Fruit fly (Drosophila melanogaster): ENCODE measurements around the gene GstD9.
A peak's percentile ranks its signal among the peaks of the same experiment; 100 is the strongest.

The GstD9 gene

dm6 chr3R:12361962-12362497 is 5.3 kb downstream of the GstD9 start (continued):
- TF ChIP-seq sna (GFP tag; IDR thresholded peaks at IDR 0.05; ENCODE audit: partially characterized antibody) (no peak), Bgb (GFP tag; IDR thresholded peaks at IDR 0.05; ENCODE audit: partially characterized antibody) (no peak), inv (GFP tag; IDR thresholded peaks at IDR 0.05; ENCODE audit: partially characterized antibody) (no peak), cas (GFP tag; IDR thresholded peaks at IDR 0.05) (no peak), Blimp-1 (GFP tag; optimal IDR thresholded peaks at IDR 0.05) (peak; percentile 97), vnd (GFP tag; IDR thresholded peaks at IDR 0.05; ENCODE audit: partially characterized antibody) (no peak), oc (tag; optimal IDR thresholded peaks at IDR 0.05) (peak; percentile 32), CG17328 (GFP tag; IDR thresholded peaks at IDR 0.05) (no peak), sim (GFP tag; IDR thresholded peaks at IDR 0.05) (no peak), knrl (GFP tag; IDR thresholded peaks at IDR 0.05; ENCODE audit: partially characterized antibody) (no peak), abd-A (tag; optimal IDR thresholded peaks at IDR 0.05) (peak; percentile 33), CG3163 (GFP tag; optimal IDR thresholded peaks at IDR 0.05) (no peak), sd (tag; optimal IDR thresholded peaks at IDR 0.05) (peak; percentile 18)

- TF ChIP-seq row (GFP tag; IDR thresholded peaks at IDR 0.05): 0 out of 3 replicates have a peak, but pooled peaks have one; percentile 5
- TF ChIP-seq gce (GFP tag; IDR thresholded peaks at IDR 0.05): 0 out of 3 replicates have a peak, but pooled peaks have one; percentile 15
- TF ChIP-seq CG30431 (GFP tag; optimal IDR thresholded peaks at IDR 0.05): no peak
- TF ChIP-seq sd (tag; optimal IDR thresholded peaks at IDR 0.05): peak; percentile 80
- no peak for TF ChIP-seq tin (GFP tag; optimal IDR thresholded peaks at IDR 0.05)
- peak; percentile 24; the same call in 1 of the 2 replicates for TF ChIP-seq CG13287 (GFP tag; IDR thresholded peaks at IDR 0.05; ENCODE audit: partially characterized antibody)
- TF ChIP-seq kni (GFP tag; optimal IDR thresholded peaks at IDR 0.05): peak; percentile 23
- TF ChIP-seq lbe (GFP tag; optimal IDR thresholded peaks at IDR 0.05): no peak
- TF ChIP-seq CG32767 (GFP tag; IDR thresholded peaks at IDR 0.05): no peak
- TF ChIP-seq Med (GFP tag): peak; percentile 66
- no peak for TF ChIP-seq ro (GFP tag; IDR thresholded peaks at IDR 0.05)
- TF ChIP-seq Jarid2 (GFP tag; optimal IDR thresholded peaks at IDR 0.05): peak; percentile 40
- no peak for TF ChIP-seq luna (GFP tag; optimal IDR thresholded peaks at IDR 0.05)
- 0 out of 2 replicates have a peak, but pooled peaks have one; percentile 21 for TF ChIP-seq rib (GFP tag; IDR thresholded peaks at IDR 0.05)
- TF ChIP-seq onecut (GFP tag; IDR thresholded peaks at IDR 0.05): peak; percentile 67
- peak; percentile 13 for TF ChIP-seq CG12769 (tag; optimal IDR thresholded peaks at IDR 0.05)
- no peak for TF ChIP-seq CG11696 (GFP tag; IDR thresholded peaks at IDR 0.05)
- TF ChIP-seq Opbp (GFP tag; IDR thresholded peaks at IDR 0.05; ENCODE audit: partially characterized antibody): 0 out of 3 replicates have a peak, but pooled peaks have one; percentile 4
- TF ChIP-seq stc (GFP tag; IDR thresholded peaks at IDR 0.05): 0 out of 2 replicates have a peak, but pooled peaks have one; percentile 10
- TF ChIP-seq repo (GFP tag; optimal IDR thresholded peaks at IDR 0.05): no peak
- TF ChIP-seq z (GFP tag; IDR thresholded peaks at IDR 0.05): peak; percentile 80
- TF ChIP-seq Blimp-1 (GFP tag; optimal IDR thresholded peaks at IDR 0.05): peak; percentile 93
- TF ChIP-seq sqz (GFP tag; optimal IDR thresholded peaks at IDR 0.05): peak; percentile 40
- TF ChIP-seq ham (GFP tag; IDR thresholded peaks at IDR 0.05): peak; percentile 29; the same call in 1 of the 2 replicates
- no peak for TF ChIP-seq CG6791 (GFP tag; IDR thresholded peaks at IDR 0.05; ENCODE audit: partially characterized antibody)
- TF ChIP-seq Rfx (GFP tag; IDR thresholded peaks at IDR 0.05): peak; percentile 16; the same call in 1 of the 2 replicates
- 0 out of 3 replicates have a peak, but pooled peaks have one; percentile 49 for TF ChIP-seq ci (GFP tag; IDR thresholded peaks at IDR 0.05)
- TF ChIP-seq Trl (optimal IDR thresholded peaks at IDR 0.05): peak; percentile 7 to 32
- TF ChIP-seq Trl (GFP tag; optimal IDR thresholded peaks at IDR 0.05): no peak
- TF ChIP-seq pfk (GFP tag; optimal IDR thresholded peaks at IDR 0.05): no peak
- TF ChIP-seq Hr3 (GFP tag; optimal IDR thresholded peaks at IDR 0.05): no peak
Observed at dm6 chr3R:12359837-12360236, 7.5 kb downstream of the GstD9 start, which contains the start of gene CG4115. Gene CG4115, plus strand, starts transcription at chr3R:12360008.
